Worm (Caenorhabditis elegans) whole organism, midembryonic: ENCODE data around the gene frm-3.

ENCODE experiments used
- T22C8.4 ChIP-seq: fragments of 200-800 bp; sonication (Bioruptor generic); IDR thresholded peaks from 2 replicates; pipeline ENCODE4 v1.3.6; 2022; ENCODE audit warnings: missing genetic modification characterization, missing compliant biosample characterization
- cog-1 ChIP-seq: sonication (generic microtip); optimal IDR thresholded peaks from 2 replicates; lab custom pipeline; 2016; ENCODE audit warnings: missing genetic modification characterization, missing compliant biosample characterization
- flt-1 ChIP-seq: fragments of 200-800 bp; sonication (Bioruptor generic); IDR thresholded peaks from 2 replicates; pipeline ENCODE4 v1.3.6; 2022; ENCODE audit warnings: missing genetic modification characterization, missing compliant biosample characterization
- klf-2 ChIP-seq: fragments of 200-800 bp; sonication (Bioruptor generic); conservative IDR thresholded peaks from 2 replicates; pipeline ENCODE4 v1.3.6; 2022; ENCODE audit warnings: missing genetic modification reagents, missing genetic modification characterization, missing compliant biosample characterization
- med-1 ChIP-seq: sonication (generic microtip); optimal IDR thresholded peaks from 2 replicates; lab custom pipeline; 2017; ENCODE audit warnings: missing genetic modification characterization, mild to moderate bottlenecking, missing compliant biosample characterization, antibody characterized with exemption, missing genetic modification reagents; ENCODE audit not compliant: insufficient read depth
- ref-1 ChIP-seq: fragments of 200-800 bp; sonication (Bioruptor generic); conservative IDR thresholded peaks from 2 replicates; pipeline ENCODE4 v1.3.6; 2022; ENCODE audit warnings: missing genetic modification reagents, missing genetic modification characterization, missing compliant biosample characterization
- tab-1 ChIP-seq: fragments of 200-800 bp; sonication (Bioruptor generic); IDR thresholded peaks from 2 replicates; pipeline ENCODE4 v1.3.6; 2022; ENCODE audit warnings: missing genetic modification characterization, missing compliant biosample characterization
- ztf-23 ChIP-seq: fragments of 200-800 bp; sonication (Bioruptor generic); IDR thresholded peaks from 2 replicates; pipeline ENCODE4 v1.3.6; 2022; ENCODE audit warnings: missing genetic modification reagents, missing genetic modification characterization, missing compliant biosample characterization
- ztf-29 ChIP-seq: fragments of 200-800 bp; sonication (Bioruptor generic); IDR thresholded peaks from 2 replicates; pipeline ENCODE4 v1.3.6; 2022; ENCODE audit warnings: missing genetic modification reagents, missing genetic modification characterization, missing compliant biosample characterization

DNA sequence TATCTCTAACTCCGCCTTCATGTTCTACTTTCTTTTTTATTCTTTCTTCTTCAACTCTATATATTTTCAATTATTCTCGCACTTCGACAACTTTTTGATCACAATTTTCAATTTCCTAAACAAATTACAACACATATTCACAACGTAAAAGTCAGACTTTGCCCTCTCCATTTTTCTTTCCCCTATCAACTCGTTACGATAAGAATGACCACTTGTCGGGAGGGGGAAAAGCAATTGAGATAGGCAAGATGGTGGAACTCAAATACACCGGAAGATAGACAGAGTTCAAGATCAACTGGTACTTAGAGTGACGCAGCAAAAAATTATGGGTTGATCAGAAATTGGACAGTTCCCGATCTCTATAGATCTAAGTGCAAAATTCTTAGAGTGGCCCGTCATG is 17.3 kb upstream of the frm-3 start:
- no peak for TF ChIP-seq tab-1
- TF ChIP-seq ztf-29 (GFP tag; lab: Robert Waterston, UW): no peak
- TF ChIP-seq ref-1 (GFP tag; lab: Robert Waterston, UW): no peak
- no peak for TF ChIP-seq ztf-23 (GFP tag; lab: Robert Waterston, UW)
- TF ChIP-seq cog-1 (tag; lab: Kevin White, UChicago): no peak
- TF ChIP-seq flt-1 (GFP tag; lab: Robert Waterston, UW): no peak
- no peak for TF ChIP-seq med-1 (GFP tag; lab: Kevin White, UChicago)
- no peak for TF ChIP-seq klf-2
- TF ChIP-seq T22C8.4 (GFP tag; lab: Robert Waterston, UW): no peak
